Fruit fly (Drosophila melanogaster) whole organism, adult: ENCODE data around the gene Cpr67Fa2.

Source experiments
- CG11617 ChIP-seq: fragments of 200-800 bp; sonication (Bioruptor generic); optimal IDR thresholded peaks from 2 replicates; lab custom pipeline; 2017; ENCODE audit warnings: mild to moderate bottlenecking, missing biosample characterization, missing genetic modification reagents, missing genetic modification characterization
- CG12768 ChIP-seq: fragments of 200-800 bp; sonication (Bioruptor generic); optimal IDR thresholded peaks from 2 replicates; lab custom pipeline; 2017; ENCODE audit warnings: missing biosample characterization, missing genetic modification characterization, mild to moderate bottlenecking, moderate library complexity, missing genetic modification reagents
- CG14711 ChIP-seq: fragments of 200-800 bp; sonication (Bioruptor generic); optimal IDR thresholded peaks from 2 replicates; lab custom pipeline; 2018; ENCODE audit warnings: missing biosample characterization, mild to moderate bottlenecking, missing genetic modification characterization, moderate library complexity
- CG1620 ChIP-seq: fragments of 200-800 bp; sonication (Bioruptor generic); optimal IDR thresholded peaks from 2 replicates; lab custom pipeline; 2016; ENCODE audit warnings: missing biosample characterization, missing genetic modification characterization
- CG33017 ChIP-seq: fragments of 200-800 bp; sonication (Bioruptor generic); optimal IDR thresholded peaks from 2 replicates; lab custom pipeline; 2018; ENCODE audit warnings: missing biosample characterization, mild to moderate bottlenecking, missing genetic modification characterization, moderate library complexity
- CG5204 ChIP-seq: fragments of 200-800 bp; sonication (Bioruptor generic); optimal IDR thresholded peaks from 2 replicates; lab custom pipeline; 2016; ENCODE audit warnings: missing biosample characterization, missing genetic modification characterization
- CG7045 ChIP-seq: fragments of 200-800 bp; sonication (Bioruptor generic); optimal IDR thresholded peaks from 2 replicates; lab custom pipeline; 2017; ENCODE audit warnings: missing biosample characterization, mild to moderate bottlenecking, missing genetic modification characterization
- CG7101 ChIP-seq: fragments of 200-800 bp; sonication (Bioruptor generic); optimal IDR thresholded peaks from 2 replicates; lab custom pipeline; 2018; ENCODE audit warnings: missing biosample characterization, mild to moderate bottlenecking, missing genetic modification characterization, moderate library complexity
- Clk ChIP-seq: fragments of 200-800 bp; sonication (Bioruptor generic); optimal IDR thresholded peaks from 2 replicates; lab custom pipeline; 2017; ENCODE audit warnings: missing biosample characterization, missing genetic modification characterization
- Crg-1 ChIP-seq: fragments of 200-800 bp; sonication (Bioruptor generic); optimal IDR thresholded peaks from 2 replicates; lab custom pipeline; 2016; ENCODE audit warnings: missing biosample characterization, missing genetic modification characterization
- Hr96 ChIP-seq: fragments of 200-800 bp; sonication (Bioruptor generic); optimal IDR thresholded peaks from 2 replicates; lab custom pipeline; 2016; ENCODE audit warnings: missing biosample characterization, missing genetic modification characterization
- Mnt ChIP-seq: fragments of 200-800 bp; sonication (Bioruptor generic); optimal IDR thresholded peaks from 2 replicates; lab custom pipeline; 2016; ENCODE audit warnings: missing biosample characterization, mild to moderate bottlenecking, missing genetic modification characterization
- bab1 ChIP-seq: fragments of 200-800 bp; sonication (Bioruptor generic); optimal IDR thresholded peaks from 3 replicates; lab custom pipeline; 2019; ENCODE audit warnings: missing biosample characterization, mild to moderate bottlenecking, missing genetic modification characterization, moderate library complexity
- cic ChIP-seq: fragments of 200-800 bp; sonication (Bioruptor generic); optimal IDR thresholded peaks from 2 replicates; lab custom pipeline; 2017; ENCODE audit warnings: missing biosample characterization, mild to moderate bottlenecking, missing genetic modification characterization, moderate library complexity
- cnc ChIP-seq, 2 experiments: fragments of >200 bp; optimal IDR thresholded peaks; 2 replicates each; lab custom pipeline; 2017
- kay ChIP-seq: fragments of 200-800 bp; sonication (Bioruptor generic); peaks from one replicate; lab custom pipeline; 2016; ENCODE audit warnings: missing biosample characterization, missing genetic modification characterization, borderline replicate concordance
- ovo ChIP-seq: fragments of 200-800 bp; sonication (Bioruptor generic); optimal IDR thresholded peaks from 2 replicates; lab custom pipeline; 2016; ENCODE audit warnings: missing biosample characterization, missing genetic modification characterization
- pad ChIP-seq: fragments of 200-800 bp; sonication (Bioruptor generic); optimal IDR thresholded peaks from 3 replicates; lab custom pipeline; 2017; ENCODE audit warnings: missing biosample characterization, missing genetic modification characterization, mild to moderate bottlenecking, moderate library complexity, missing genetic modification reagents
- tj ChIP-seq: fragments of 200-800 bp; sonication (Bioruptor generic); optimal IDR thresholded peaks from 3 replicates; lab custom pipeline; 2017; ENCODE audit warnings: missing biosample characterization, mild to moderate bottlenecking, missing genetic modification characterization, moderate library complexity
- toe ChIP-seq: fragments of 200-800 bp; sonication (Bioruptor generic); optimal IDR thresholded peaks from 2 replicates; lab custom pipeline; 2016; ENCODE audit warnings: missing biosample characterization, missing genetic modification characterization

Gene Cpr67Fa2

dm6 chr3L:10844548-10845530, 46.7 kb upstream of the Cpr67Fa2 start:
- TF ChIP-seq toe (GFP tag; lab: Kevin White, UChicago) (no peak), Mnt (GFP tag; lab: Kevin White, UChicago) (no peak), Crg-1 (GFP tag; lab: Kevin White, UChicago) (no peak), CG5204 (GFP tag; lab: Kevin White, UChicago) (no peak), kay (no peak), CG33017 (tag; lab: Kevin White, UChicago) (no peak), tj (GFP tag; lab: Kevin White, UChicago) (no peak), pad (GFP tag; lab: Kevin White, UChicago) (no peak)

- TF ChIP-seq cic (GFP tag; lab: Kevin White, UChicago) = no peak
- TF ChIP-seq pad (GFP tag; lab: Kevin White, UChicago) = no peak
- no peak for TF ChIP-seq CG5204 (GFP tag; lab: Kevin White, UChicago)
- TF ChIP-seq tj (GFP tag; lab: Kevin White, UChicago) = no peak
- no peak for TF ChIP-seq toe (GFP tag; lab: Kevin White, UChicago)
- no peak for TF ChIP-seq CG7101 (tag; lab: Kevin White, UChicago)
Measured at dm6 chr3L:10845758-10846157, 45.8 kb upstream of the Cpr67Fa2 start.

DNA sequence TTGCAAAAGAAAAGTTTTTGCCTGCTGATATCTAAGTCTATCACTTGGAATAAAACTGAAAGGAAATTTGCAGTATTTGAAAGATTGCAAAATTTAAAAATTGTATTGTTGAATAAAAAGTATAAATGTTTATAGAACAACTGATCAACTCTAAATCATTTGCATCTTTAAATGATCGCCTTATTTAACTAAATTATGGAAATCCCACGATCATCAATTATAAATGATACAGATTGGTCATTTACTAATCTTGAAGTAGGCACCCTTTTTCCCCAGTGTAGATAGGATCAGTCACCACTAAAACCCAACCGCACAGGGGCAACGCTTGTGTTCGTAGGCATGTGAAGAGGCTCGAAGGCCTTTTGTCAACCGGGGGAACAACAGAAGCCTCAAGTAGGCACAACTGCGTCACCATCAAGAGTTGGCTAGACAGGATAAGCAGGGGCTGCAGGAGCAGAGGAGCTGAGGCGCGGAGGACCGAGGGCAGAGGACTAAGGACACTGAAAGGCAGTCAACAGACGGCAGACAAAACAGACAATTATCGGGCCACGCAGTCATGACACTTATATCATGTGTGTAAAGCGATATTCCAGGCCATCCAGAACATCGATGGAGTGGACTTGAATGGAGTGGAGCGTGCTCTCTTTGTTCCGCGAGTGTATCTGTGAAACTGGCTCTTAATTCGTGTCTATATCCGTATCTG, 43.6 kb upstream of the Cpr67Fa2 start:
- TF ChIP-seq cnc (optimal IDR thresholded peaks at IDR 0.05; lab: Kevin White, UChicago) (no peak), CG7045 (GFP tag; lab: Kevin White, UChicago) (no peak), kay (no peak), Mnt (GFP tag; lab: Kevin White, UChicago) (no peak), CG12768 (GFP tag; lab: Kevin White, UChicago) (no peak), tj (GFP tag; lab: Kevin White, UChicago) (no peak), CG1620 (GFP tag; lab: Kevin White, UChicago) (no peak), CG33017 (tag; lab: Kevin White, UChicago) (no peak), ovo (GFP tag; lab: Kevin White, UChicago) (no peak), CG11617 (GFP tag; lab: Kevin White, UChicago) (no peak), cic (GFP tag; lab: Kevin White, UChicago) (no peak), toe (GFP tag; lab: Kevin White, UChicago) (no peak), pad (GFP tag; lab: Kevin White, UChicago) (no peak), Clk (GFP tag; lab: Kevin White, UChicago) (no peak), CG14711 (tag; lab: Kevin White, UChicago) (no peak), CG5204 (GFP tag; lab: Kevin White, UChicago) (no peak), Hr96 (GFP tag; lab: Kevin White, UChicago) (no peak), bab1 (GFP tag; lab: Kevin White, UChicago) (no peak)

dm6 chr3L:10848712-10849377, 42.7 kb upstream of the Cpr67Fa2 start:
- peak; percentile 1 for TF ChIP-seq tj (GFP tag; lab: Kevin White, UChicago)
- no peak for TF ChIP-seq CG5204 (GFP tag; lab: Kevin White, UChicago)

- no peak for TF ChIP-seq bab1 (GFP tag; lab: Kevin White, UChicago)
- no peak for TF ChIP-seq kay
- no peak for TF ChIP-seq cic (GFP tag; lab: Kevin White, UChicago)
- TF ChIP-seq cnc (optimal IDR thresholded peaks at IDR 0.05; lab: Kevin White, UChicago) = no peak
- no peak for TF ChIP-seq CG7101 (tag; lab: Kevin White, UChicago)
- TF ChIP-seq tj (GFP tag; lab: Kevin White, UChicago) = no peak
Measured at dm6 chr3L:10849620-10850302, 41.8 kb upstream of the Cpr67Fa2 start.
